Worm (Caenorhabditis elegans) whole organism, L2 larva: ENCODE measurements around the gene R148.5.

Experiments
- F13H6.1 ChIP-seq: sonication (generic microtip); optimal IDR thresholded peaks from 2 replicates; lab custom pipeline; 2016; ENCODE audit warnings: missing genetic modification characterization, missing compliant biosample characterization
- R02D3.7 ChIP-seq: fragments of 150-350 bp; optimal IDR thresholded peaks from 2 replicates; lab custom pipeline; 2014; ENCODE audit warnings: missing biosample characterization, missing genetic modification characterization
- Y55F3AM.14 ChIP-seq: fragments of 200-800 bp; sonication (Bioruptor generic); optimal IDR thresholded peaks from 2 replicates; lab custom pipeline; 2018; ENCODE audit warnings: mild to moderate bottlenecking, missing genetic modification characterization, missing compliant biosample characterization
- ZK546.5 ChIP-seq: sonication (generic microtip); optimal IDR thresholded peaks from 2 replicates; lab custom pipeline; 2017; ENCODE audit warnings: missing biosample characterization, missing genetic modification characterization
- alr-1 ChIP-seq: fragments of 150-350 bp; optimal IDR thresholded peaks from 2 replicates; lab custom pipeline; 2014; ENCODE audit warnings: missing biosample characterization, missing genetic modification characterization
- aly-2 ChIP-seq: fragments of 150-350 bp; optimal IDR thresholded peaks from 2 replicates; lab custom pipeline; 2014; ENCODE audit warnings: missing biosample characterization, missing genetic modification characterization
- ama-1 ChIP-seq: fragments of 150-350 bp; optimal IDR thresholded peaks from 2 replicates; lab custom pipeline; 2018; ENCODE audit warnings: inconsistent platforms
- ceh-82 ChIP-seq: fragments of 150-350 bp; optimal IDR thresholded peaks from 2 replicates; lab custom pipeline; 2014; ENCODE audit warnings: missing biosample characterization, missing genetic modification characterization
- crh-2 ChIP-seq: sonication (generic microtip); optimal IDR thresholded peaks from 2 replicates; lab custom pipeline; 2017; ENCODE audit warnings: missing biosample characterization, missing genetic modification characterization
- dmd-4 ChIP-seq: sonication (generic microtip); optimal IDR thresholded peaks from 2 replicates; lab custom pipeline; 2017; ENCODE audit warnings: missing biosample characterization, missing genetic modification characterization
- egl-27 ChIP-seq: sonication (generic microtip); optimal IDR thresholded peaks from 3 replicates; lab custom pipeline; 2017; ENCODE audit warnings: missing biosample characterization, missing genetic modification reagents, missing genetic modification characterization
- elt-1 ChIP-seq: fragments of 150-350 bp; optimal IDR thresholded peaks from 2 replicates; lab custom pipeline; 2014; ENCODE audit warnings: missing biosample characterization, missing genetic modification characterization
- fos-1 ChIP-seq: fragments of 150-350 bp; optimal IDR thresholded peaks from 2 replicates; lab custom pipeline; 2014; ENCODE audit warnings: missing biosample characterization, missing genetic modification characterization
- gmeb-1 ChIP-seq: fragments of 150-350 bp; optimal IDR thresholded peaks from 2 replicates; lab custom pipeline; 2014; ENCODE audit warnings: missing biosample characterization, missing genetic modification characterization
- lin-13 ChIP-seq: fragments of 150-350 bp; optimal IDR thresholded peaks from 2 replicates; lab custom pipeline; 2014; ENCODE audit warnings: missing biosample characterization, missing genetic modification reagents, missing genetic modification characterization
- lin-39 ChIP-seq: fragments of 150-350 bp; optimal IDR thresholded peaks from 2 replicates; lab custom pipeline; 2014; ENCODE audit warnings: missing biosample characterization, missing genetic modification reagents, missing genetic modification characterization
- lsy-2 ChIP-seq, 2 experiments: fragments of 150-350 bp in 1 of 2; sonication (generic microtip) in 1 of 2; optimal IDR thresholded peaks; 2 replicates each; lab custom pipeline; 2014 to 2017; ENCODE audit warnings: missing biosample characterization in 2 of 2, missing genetic modification characterization in 2 of 2
- mbf-1 ChIP-seq: sonication (generic microtip); optimal IDR thresholded peaks from 2 replicates; lab custom pipeline; 2017; ENCODE audit warnings: missing biosample characterization, missing genetic modification characterization
- mdl-1 ChIP-seq, 2 experiments: fragments of 150-350 bp in 1 of 2; sonication (generic microtip) in 1 of 2; optimal IDR thresholded peaks; 2 replicates each; lab custom pipeline; 2017; ENCODE audit warnings: missing biosample characterization in 2 of 2, missing genetic modification characterization in 2 of 2
- nhr-10 ChIP-seq: sonication (generic microtip); optimal IDR thresholded peaks from 2 replicates; lab custom pipeline; 2017; ENCODE audit warnings: missing biosample characterization, missing genetic modification characterization
- nhr-11 ChIP-seq: fragments of 150-350 bp; optimal IDR thresholded peaks from 2 replicates; lab custom pipeline; 2014; ENCODE audit warnings: missing biosample characterization, missing genetic modification characterization
- nhr-129 ChIP-seq: fragments of 150-350 bp; optimal IDR thresholded peaks from 2 replicates; lab custom pipeline; 2014; ENCODE audit warnings: missing biosample characterization, missing genetic modification characterization
- nhr-237 ChIP-seq: fragments of 150-350 bp; optimal IDR thresholded peaks from 2 replicates; lab custom pipeline; 2014; ENCODE audit warnings: missing biosample characterization, missing genetic modification characterization
- nhr-25 ChIP-seq: fragments of 150-350 bp; sonication (generic microtip); optimal IDR thresholded peaks from 3 replicates; lab custom pipeline; 2014; ENCODE audit warnings: missing biosample characterization, missing genetic modification characterization
- nhr-77 ChIP-seq: fragments of 150-350 bp; optimal IDR thresholded peaks from 2 replicates; lab custom pipeline; 2014; ENCODE audit warnings: missing biosample characterization, missing genetic modification characterization
- sem-4 ChIP-seq: fragments of 150-350 bp; optimal IDR thresholded peaks from 2 replicates; lab custom pipeline; 2014; ENCODE audit warnings: missing biosample characterization, missing genetic modification reagents, missing genetic modification characterization
- sma-3 ChIP-seq: sonication (generic microtip); optimal IDR thresholded peaks from 2 replicates; lab custom pipeline; 2016; ENCODE audit warnings: missing genetic modification reagents, missing genetic modification characterization, missing compliant biosample characterization
- sma-9 ChIP-seq, 2 experiments: fragments of 150-350 bp in 1 of 2; sonication (generic microtip) in 1 of 2; optimal IDR thresholded peaks; 2 replicates each; lab custom pipeline; 2014 to 2016; ENCODE audit warnings: missing genetic modification characterization in 2 of 2, mild to moderate bottlenecking in 1 of 2, missing biosample characterization in 1 of 2, missing compliant biosample characterization in 1 of 2, missing genetic modification reagents in 1 of 2, moderate library complexity in 1 of 2
- snpc-4 ChIP-seq: fragments of 150-350 bp; optimal IDR thresholded peaks from 2 replicates; lab custom pipeline; 2014; ENCODE audit warnings: missing biosample characterization, missing genetic modification characterization
- unc-39 ChIP-seq: fragments of 150-350 bp; optimal IDR thresholded peaks from 2 replicates; lab custom pipeline; 2014; ENCODE audit warnings: missing biosample characterization, missing genetic modification characterization
- unc-55 ChIP-seq: fragments of 150-350 bp; sonication (generic microtip); optimal IDR thresholded peaks from 3 replicates; lab custom pipeline; 2014; ENCODE audit warnings: missing biosample characterization, missing genetic modification reagents, missing genetic modification characterization
- ztf-1 ChIP-seq: fragments of 200-800 bp; sonication (Bioruptor generic); conservative IDR thresholded peaks from 2 replicates; pipeline ENCODE4 v1.3.6; 2022; ENCODE audit warnings: missing genetic modification characterization, missing compliant biosample characterization

Gene R148.5

DNA sequence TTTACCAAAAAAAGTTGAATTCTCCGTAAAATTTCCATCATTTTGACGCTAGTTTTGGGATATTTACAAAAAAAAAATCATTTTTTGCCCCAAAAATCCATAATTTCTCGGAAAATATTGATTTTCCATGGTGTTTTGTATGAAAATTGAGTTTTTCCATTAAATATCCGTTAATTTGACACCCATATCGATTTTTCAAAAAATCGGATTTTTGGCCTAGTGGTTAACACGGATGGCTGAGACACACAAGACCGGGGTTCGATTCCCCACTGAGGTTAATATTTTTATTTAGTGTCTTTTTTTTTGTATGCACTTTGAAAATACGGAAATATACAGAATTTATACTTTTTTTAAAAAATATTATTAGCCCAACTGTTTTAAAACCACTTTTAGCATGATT, 19.8 kb downstream of the R148.5 start:
- TF ChIP-seq egl-27 (tag; lab: Kevin White, UChicago), result no peak
- TF ChIP-seq nhr-11 (tag; lab: Kevin White, UChicago), result no peak
- no peak for TF ChIP-seq unc-55 (GFP tag; lab: Kevin White, UChicago)
- TF ChIP-seq sma-9 (GFP tag; optimal IDR thresholded peaks at IDR 0.05; lab: Kevin White, UChicago), result no peak
- TF ChIP-seq sma-9 (tag; optimal IDR thresholded peaks at IDR 0.05; lab: Kevin White, UChicago), result no peak
- no peak for TF ChIP-seq fos-1 (tag; lab: Kevin White, UChicago)
- TF ChIP-seq crh-2 (tag; lab: Kevin White, UChicago), result no peak
- TF ChIP-seq gmeb-1 (tag; lab: Kevin White, UChicago), result no peak
- no peak for TF ChIP-seq unc-39 (tag; lab: Kevin White, UChicago)

DNA sequence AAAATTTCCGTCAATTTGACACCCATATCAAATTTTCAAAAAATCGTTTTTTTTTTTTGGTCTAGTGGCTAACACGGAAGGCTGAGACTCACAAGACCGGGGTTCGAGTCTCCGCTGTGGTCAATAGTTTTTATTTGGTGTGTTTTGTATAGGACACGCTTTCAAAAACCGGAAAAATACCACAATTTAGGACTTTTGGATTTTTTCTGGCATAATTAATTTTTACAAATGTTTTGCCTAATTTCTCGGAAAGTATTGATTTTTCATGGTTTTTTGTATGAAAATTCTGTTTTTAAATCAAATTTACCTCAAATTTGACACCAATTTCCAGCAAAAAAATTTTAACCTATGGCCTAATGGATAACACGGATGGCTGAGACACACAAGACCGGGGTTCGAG, 20.5 kb downstream of the R148.5 start, which contains the start of gene mks-1:
Gene mks-1, plus strand, starts transcription at position 301 of the 400 bp plus-strand sequence.
- TF ChIP-seq mbf-1 (tag; lab: Kevin White, UChicago), result no peak
- TF ChIP-seq nhr-129 (tag; lab: Kevin White, UChicago), result no peak
- TF ChIP-seq ztf-1 (GFP tag; lab: Robert Waterston, UW), result no peak
- TF ChIP-seq sma-3 (GFP tag; lab: Kevin White, UChicago), result no peak
- no peak for TF ChIP-seq nhr-237
- no peak for TF ChIP-seq nhr-77
- TF ChIP-seq unc-39 (tag; lab: Kevin White, UChicago), result no peak
- no peak for TF ChIP-seq aly-2 (tag; lab: Kevin White, UChicago)
- TF ChIP-seq ceh-82, result no peak
- TF ChIP-seq, all 48 proteins: peak for 0

DNA sequence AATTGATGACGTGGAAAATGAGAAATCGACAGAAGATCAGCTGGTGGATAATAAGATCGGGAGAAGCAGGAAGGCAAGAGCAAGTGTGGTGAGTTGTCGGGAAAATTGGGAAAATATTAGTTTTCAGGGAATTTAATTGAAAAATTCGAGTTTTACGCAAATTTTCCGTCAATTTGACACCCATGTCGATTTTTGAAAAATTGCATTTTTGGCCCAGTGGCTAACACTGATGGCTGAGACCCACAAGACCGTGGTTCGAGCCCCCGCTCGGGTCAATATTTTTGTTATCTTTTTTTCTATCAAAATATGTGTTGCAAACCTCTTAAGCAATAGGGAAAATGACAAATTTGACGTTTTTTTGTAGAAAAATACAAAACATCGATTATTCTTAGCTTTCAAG, 23.1 kb downstream of the R148.5 start:
- TF ChIP-seq F13H6.1 (tag; lab: Kevin White, UChicago) (no peak), snpc-4 (tag; lab: Kevin White, UChicago) (no peak), lin-13 (no peak), lsy-2 (tag; optimal IDR thresholded peaks at IDR 0.05; lab: Kevin White, UChicago) (no peak), ztf-1 (GFP tag; lab: Robert Waterston, UW) (no peak), nhr-237 (no peak)

DNA sequence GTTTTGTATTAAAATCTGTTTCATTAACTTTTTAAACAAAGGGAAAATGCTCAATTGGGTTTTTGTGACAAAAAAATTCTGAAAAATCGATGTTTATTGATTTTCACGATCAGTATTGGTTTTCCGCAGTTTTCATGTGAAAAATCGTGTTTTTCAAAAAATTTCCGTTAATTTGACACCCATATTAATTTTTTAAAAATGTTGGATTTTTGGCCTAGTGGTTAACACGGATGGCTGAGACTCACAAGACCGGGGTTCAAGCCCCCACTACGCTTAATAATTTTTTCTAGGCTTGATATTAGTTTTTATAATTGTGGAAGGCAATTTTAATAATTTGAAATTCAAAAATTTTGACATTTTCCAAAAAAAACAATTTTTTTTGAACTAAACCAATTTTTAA, 25.2 kb downstream of the R148.5 start:
- TF ChIP-seq nhr-25 (tag; lab: Kevin White, UChicago) (no peak), F13H6.1 (tag; lab: Kevin White, UChicago) (no peak), R02D3.7 (tag; lab: Kevin White, UChicago) (no peak), elt-1 (tag; lab: Kevin White, UChicago) (no peak), mdl-1 (tag; optimal IDR thresholded peaks at IDR 0.05; lab: Kevin White, UChicago) (no peak), Y55F3AM.14 (GFP tag; lab: Kevin White, UChicago) (no peak), nhr-77 (no peak), lin-39 (no peak), unc-55 (GFP tag; lab: Kevin White, UChicago) (no peak), fos-1 (tag; lab: Kevin White, UChicago) (no peak), alr-1 (tag; lab: Kevin White, UChicago) (no peak), nhr-10 (no peak), ztf-1 (GFP tag; lab: Robert Waterston, UW) (no peak), ZK546.5 (tag; lab: Kevin White, UChicago) (no peak), sem-4 (no peak), snpc-4 (tag; lab: Kevin White, UChicago) (no peak), gmeb-1 (tag; lab: Kevin White, UChicago) (no peak)

DNA sequence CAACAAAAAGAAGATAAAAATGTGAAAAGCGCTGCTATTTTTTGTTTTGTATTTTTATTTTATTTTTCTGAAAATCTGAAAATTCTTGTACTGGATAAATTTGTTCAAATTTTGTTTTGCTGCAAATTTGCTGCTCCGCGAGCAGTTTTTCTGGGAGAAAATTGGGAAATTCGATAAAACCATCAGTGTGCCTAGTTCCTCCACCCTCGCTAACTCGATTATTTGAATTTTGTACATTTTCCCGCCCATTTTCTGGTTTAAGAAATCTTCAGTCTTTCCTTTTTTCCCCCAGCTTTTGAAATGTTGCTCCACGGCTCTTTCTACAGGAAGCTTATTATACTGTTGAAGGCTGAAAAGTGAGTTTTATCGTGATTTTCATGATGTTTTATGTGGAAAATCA, 25.8 kb downstream of the R148.5 start, which contains the start of gene R148.8:
Gene R148.8, plus strand, starts transcription at position 301 of the 400 bp plus-strand sequence.
- no peak for TF ChIP-seq ceh-82
- TF ChIP-seq dmd-4 (tag; lab: Kevin White, UChicago), result no peak
- TF ChIP-seq mdl-1 (tag; optimal IDR thresholded peaks at IDR 0.05; lab: Kevin White, UChicago), result no peak
- no peak for TF ChIP-seq F13H6.1 (tag; lab: Kevin White, UChicago)
- no peak for TF ChIP-seq elt-1 (tag; lab: Kevin White, UChicago)
- TF ChIP-seq ama-1 (lab: Kevin White, UChicago), result no peak
- no peak for TF ChIP-seq lsy-2 (tag; optimal IDR thresholded peaks at IDR 0.05; lab: Kevin White, UChicago)
- no peak for TF ChIP-seq fos-1 (tag; lab: Kevin White, UChicago)
- no peak for TF ChIP-seq sem-4
- TF ChIP-seq nhr-237, result no peak
